Fruit fly (Drosophila melanogaster) whole organism, pupa: ENCODE data around the gene CG33631.

ENCODE experiments used
- CG12605 ChIP-seq: fragments of 200-800 bp; sonication (Bioruptor generic); IDR thresholded peaks from 2 replicates; pipeline ENCODE4 v1.3.6; 2022; ENCODE audit warnings: missing biosample characterization, missing genetic modification characterization
- Pif1B ChIP-seq: fragments of 200-800 bp; sonication (Bioruptor generic); optimal IDR thresholded peaks from 3 replicates; lab custom pipeline; 2016; ENCODE audit warnings: missing biosample characterization, missing genetic modification characterization
- gl ChIP-seq: fragments of 200-800 bp; sonication (Bioruptor generic); optimal IDR thresholded peaks from 2 replicates; lab custom pipeline; 2018; ENCODE audit warnings: missing biosample characterization, mild to moderate bottlenecking, missing genetic modification characterization

dm6 chr3R:10087206-10087927, 23.6 kb downstream of the CG33631 start:
- TF ChIP-seq CG12605 (GFP tag; lab: Robert Waterston, UW) (peak; percentile 77), Pif1B (GFP tag; lab: Kevin White, UChicago) (peak; percentile 90), gl (tag; lab: Kevin White, UChicago) (peak; percentile 80)
